Worm (Caenorhabditis elegans): Measurements from ENCODE around the gene dop-5.

DNA sequence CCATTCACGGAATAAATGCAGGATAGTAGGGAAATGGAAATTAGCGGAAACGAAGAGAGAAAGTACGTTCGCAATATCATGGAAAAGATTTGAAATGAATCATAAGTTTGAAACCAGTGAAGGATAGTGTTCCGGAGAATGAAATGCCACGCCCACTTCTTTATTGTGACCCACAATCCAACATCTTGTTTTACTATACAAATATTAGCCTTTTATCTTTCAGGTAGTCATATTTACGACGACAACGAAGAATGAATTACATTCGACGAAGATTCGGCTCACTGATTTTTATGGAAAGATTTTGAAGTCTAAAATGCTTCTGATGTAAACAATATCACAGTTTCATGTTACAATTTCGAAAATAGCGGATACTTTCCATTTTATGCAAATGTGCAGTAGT, 49.2 kb downstream of the dop-5 start, which contains the start of gene cutl-18:
- TF ChIP-seq let-526 (GFP tag; IDR thresholded peaks at IDR 0.05) (no peak), chd-7 (tag; optimal IDR thresholded peaks at IDR 0.05) (no peak), unc-130 (GFP tag; optimal IDR thresholded peaks at IDR 0.05) (no peak), F37B4.10 (GFP tag; IDR thresholded peaks at IDR 0.05) (no peak), F52B5.7 (tag; optimal IDR thresholded peaks at IDR 0.05) (no peak), ccch-3 (GFP tag; optimal IDR thresholded peaks at IDR 0.05) (no peak)

Measured in whole organism, young adult.